Worm (Caenorhabditis elegans) whole organism, L4 larva: ENCODE results near the gene smc-5.

Experiments used
- lim-7 ChIP-seq: fragments of 200-800 bp; sonication (Bioruptor generic); IDR thresholded peaks from 2 replicates; pipeline ENCODE4 v1.3.6; 2022; ENCODE audit warnings: missing genetic modification characterization, missing compliant biosample characterization
- lin-13 ChIP-seq: fragments of 150-350 bp; optimal IDR thresholded peaks from 2 replicates; lab custom pipeline; 2014; ENCODE audit warnings: missing biosample characterization, missing genetic modification reagents, missing genetic modification characterization
- lin-15B ChIP-seq: fragments of 150-350 bp; sonication (generic microtip); optimal IDR thresholded peaks from 3 replicates; lab custom pipeline; 2014; ENCODE audit warnings: missing biosample characterization, missing genetic modification characterization
- mdt-29 ChIP-seq: fragments of 200-800 bp; sonication (Bioruptor generic); IDR thresholded peaks from 2 replicates; pipeline ENCODE4 v1.3.6; 2022; ENCODE audit warnings: missing genetic modification reagents, missing genetic modification characterization, missing compliant biosample characterization
- nhr-10 ChIP-seq: fragments of 150-350 bp; optimal IDR thresholded peaks from 2 replicates; lab custom pipeline; 2014; ENCODE audit warnings: missing biosample characterization, missing genetic modification characterization
- nhr-48 ChIP-seq: sonication (generic microtip); optimal IDR thresholded peaks from 2 replicates; lab custom pipeline; 2016; ENCODE audit warnings: mild to moderate bottlenecking, missing genetic modification characterization, missing compliant biosample characterization
- pha-4 ChIP-seq, 2 experiments: fragments of 150-350 bp in 1 of 2; fragments of 200-800 bp in 1 of 2; sonication (Bioruptor generic) in 1 of 2; IDR thresholded peaks in 1 of 2; optimal IDR thresholded peaks in 1 of 2; 2 replicates each; pipeline versions ENCODE4 v1.3.6 to Lab custom; 2014 to 2022; ENCODE audit warnings: missing genetic modification characterization in 2 of 2, missing genetic modification reagents in 2 of 2, missing biosample characterization in 1 of 2, missing compliant biosample characterization in 1 of 2
- zfp-2 ChIP-seq: sonication (generic microtip); optimal IDR thresholded peaks from 2 replicates; lab custom pipeline; 2016; ENCODE audit warnings: mild to moderate bottlenecking, missing genetic modification characterization, missing compliant biosample characterization

DNA sequence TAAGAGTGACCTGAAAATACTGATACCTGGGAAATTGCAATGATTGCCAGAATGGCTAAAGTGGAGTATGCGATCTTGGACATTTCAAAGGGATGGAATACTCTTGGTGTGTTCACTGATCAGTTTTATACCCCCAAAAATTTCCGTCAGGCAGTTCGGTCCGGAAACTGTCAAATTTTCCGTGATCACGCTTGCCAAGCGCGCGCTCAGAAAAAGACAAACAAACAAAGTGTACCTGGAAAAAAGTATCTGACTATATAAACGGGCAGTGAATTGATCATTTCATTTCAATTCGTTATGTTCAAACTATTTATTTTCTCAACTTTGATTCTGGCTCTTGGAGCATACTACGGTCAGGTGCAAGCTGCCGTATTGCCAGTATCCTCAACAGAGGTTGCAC is 39.8 kb downstream of the smc-5 start, which contains the start of the genes idpb-3 and idpb-1:
- TF ChIP-seq pha-4 (GFP tag; IDR thresholded peaks at IDR 0.05; lab: Robert Waterston, UW) (no peak), pha-4 (tag; optimal IDR thresholded peaks at IDR 0.05; lab: Kevin White, UChicago) (no peak), zfp-2 (no peak), nhr-10 (no peak), lim-7 (no peak), lin-15B (tag; lab: Kevin White, UChicago) (no peak), lin-13 (GFP tag; lab: Kevin White, UChicago) (no peak), mdt-29 (no peak), nhr-48 (tag; lab: Kevin White, UChicago) (no peak)
